Fruit fly (Drosophila melanogaster): ENCODE measurements around the gene MED11.

The MED11 gene

DNA sequence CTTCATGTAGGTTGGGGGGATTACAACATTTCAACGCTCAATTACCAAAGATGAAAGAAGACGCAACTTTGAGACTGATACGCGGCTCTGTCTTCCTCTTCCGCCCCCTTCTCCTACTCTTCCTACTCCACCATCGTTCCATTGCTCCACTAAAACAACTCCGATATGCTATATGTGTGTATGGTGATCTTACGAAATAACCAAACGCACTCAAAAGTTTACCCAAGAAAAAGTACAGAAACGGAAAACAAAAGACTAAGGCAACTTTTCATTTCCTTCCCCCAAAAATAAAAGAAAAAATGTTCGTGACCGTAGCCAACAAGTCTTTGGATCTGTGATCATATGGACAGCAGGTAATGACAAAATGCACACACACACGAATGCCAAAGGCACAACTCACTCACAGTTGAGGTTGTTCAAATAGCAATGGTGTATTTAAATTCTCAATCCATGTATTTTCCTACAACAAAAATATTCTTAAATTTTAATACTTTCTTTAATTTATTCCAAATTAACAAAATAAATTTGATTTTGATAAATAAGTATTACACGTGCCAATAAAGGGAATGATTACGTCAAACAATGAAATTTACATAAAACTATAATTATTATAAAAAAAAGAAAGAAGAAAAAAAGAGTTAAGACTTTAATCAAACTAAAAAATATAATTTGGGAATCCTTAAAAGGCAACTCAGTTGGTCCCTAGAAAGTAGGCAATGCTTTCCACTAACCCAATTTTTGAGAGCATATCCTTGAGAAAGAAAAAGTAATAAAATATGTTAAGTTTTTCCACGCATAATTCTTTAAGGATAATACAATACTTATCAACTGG, 22.5 kb downstream of the MED11 start (continued):
- TF ChIP-seq Atf-2 (GFP tag; optimal IDR thresholded peaks at IDR 0.05) = no peak
- TF ChIP-seq z (GFP tag; IDR thresholded peaks at IDR 0.05) = peak; percentile 82

DNA sequence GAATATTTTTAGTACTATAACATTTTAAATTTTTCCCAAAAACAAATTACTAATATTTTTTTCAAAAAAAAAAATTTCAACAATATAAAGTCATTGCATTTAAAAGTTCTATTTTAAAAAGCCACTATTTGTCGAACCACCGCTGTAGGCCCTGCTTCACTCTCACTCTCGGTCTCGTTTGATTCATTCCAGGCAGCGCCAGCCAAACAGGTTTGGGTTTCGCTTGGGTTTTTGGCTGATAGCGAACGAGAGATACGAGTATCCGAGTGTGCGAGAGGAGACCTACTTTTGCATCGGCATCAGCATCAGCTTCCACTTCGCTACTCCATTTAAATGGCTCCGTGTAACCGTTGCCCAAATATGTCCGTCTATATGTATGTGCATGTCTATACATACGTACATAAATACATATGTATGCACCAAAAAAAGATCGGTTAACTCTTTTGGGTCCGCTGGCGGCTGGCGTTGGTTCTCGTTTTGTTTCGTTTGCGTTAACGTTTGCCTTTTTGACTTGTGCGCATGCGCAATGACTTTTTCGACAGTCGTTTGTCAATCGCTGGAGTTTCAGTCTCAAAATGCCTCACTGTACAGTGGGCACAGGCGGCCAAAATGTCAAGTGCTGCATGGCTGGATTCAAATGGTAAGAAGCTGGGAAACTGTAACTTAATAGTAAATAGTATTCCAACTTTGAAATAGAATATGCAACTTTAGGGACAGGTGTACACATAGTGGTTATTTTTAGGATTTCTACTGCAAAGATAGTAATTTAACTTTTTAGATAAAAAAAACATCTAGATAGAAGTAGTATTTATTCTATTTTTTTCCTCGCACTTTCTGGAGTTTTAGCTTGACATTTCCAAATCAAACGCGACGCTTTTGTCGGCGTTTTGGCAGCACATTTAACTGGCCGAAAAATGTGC, 23.4 kb downstream of the MED11 start:
- TF ChIP-seq Scr (GFP tag; IDR thresholded peaks at IDR 0.05; ENCODE audit: partially characterized antibody) (no peak), GATAe (GFP tag; conservative IDR thresholded peaks at IDR 0.05) (no peak), MTF-1 (GFP tag; optimal IDR thresholded peaks at IDR 0.05; ENCODE audit: borderline replicate concordance) (peak; percentile 9), CG4360 (GFP tag; IDR thresholded peaks at IDR 0.05) (0 out of 2 replicates have a peak, but pooled peaks have one; percentile 6), ranshi (GFP tag; IDR thresholded peaks at IDR 0.05) (0 out of 2 replicates have a peak, but pooled peaks have one; percentile 58), CG30020 (tag; optimal IDR thresholded peaks at IDR 0.05) (no peak), zfh1 (GFP tag; IDR thresholded peaks at IDR 0.05) (peak; percentile 67; the same call in 2 of the 3 replicates), CG31365 (tag; optimal IDR thresholded peaks at IDR 0.05) (no peak), CG2678 (tag; optimal IDR thresholded peaks at IDR 0.05) (peak; percentile 89), CG15601 (tag; optimal IDR thresholded peaks at IDR 0.05) (peak; percentile 12), da (GFP tag; optimal IDR thresholded peaks at IDR 0.05) (no peak), CG2889 (GFP tag; IDR thresholded peaks at IDR 0.05) (peak; percentile 59; the same call in 1 of the 3 replicates), az2 (GFP tag; optimal IDR thresholded peaks at IDR 0.05) (peak; percentile 73), Dip3 (GFP tag; optimal IDR thresholded peaks at IDR 0.05) (peak; percentile 19), hth (optimal IDR thresholded peaks at IDR 0.05) (no peak), gsb-n (tag; optimal IDR thresholded peaks at IDR 0.05) (peak; percentile 1), kah (GFP tag; optimal IDR thresholded peaks at IDR 0.05) (peak; percentile 29), Trl (optimal IDR thresholded peaks at IDR 0.05) (peak in 1 of 2 experiments; percentile 6), Trl (GFP tag; optimal IDR thresholded peaks at IDR 0.05) (no peak), wek (GFP tag; optimal IDR thresholded peaks at IDR 0.05) (no peak), zen (tag; optimal IDR thresholded peaks at IDR 0.05) (no peak), CG4282 (GFP tag; optimal IDR thresholded peaks at IDR 0.05) (no peak), CG32767 (GFP tag; IDR thresholded peaks at IDR 0.05) (peak; percentile 67; the same call in 1 of the 2 replicates), Dfd (GFP tag; optimal IDR thresholded peaks at IDR 0.05) (no peak), CG10267 (tag; optimal IDR thresholded peaks at IDR 0.05) (peak; percentile 42), CG11456 (GFP tag; IDR thresholded peaks at IDR 0.05) (0 out of 3 replicates have a peak, but pooled peaks have one; percentile 45), CG9727 (GFP tag; optimal IDR thresholded peaks at IDR 0.05) (peak; percentile 45), CG6654 (GFP tag; optimal IDR thresholded peaks at IDR 0.05) (no peak), bowl (GFP tag; IDR thresholded peaks at IDR 0.05) (peak; percentile 54; the same call in 1 of the 2 replicates), dati (GFP tag; IDR thresholded peaks at IDR 0.05) (no peak), Kr (GFP tag; optimal IDR thresholded peaks at IDR 0.05) (no peak), lola (GFP tag; optimal IDR thresholded peaks at IDR 0.05) (no peak), CG8281 (tag; optimal IDR thresholded peaks at IDR 0.05) (no peak), caup (GFP tag; optimal IDR thresholded peaks at IDR 0.05; ENCODE audit: severe bottlenecking) (peak; percentile 46), CG11398 (GFP tag; optimal IDR thresholded peaks at IDR 0.05) (peak; percentile 49), Xbp1 (GFP tag; optimal IDR thresholded peaks at IDR 0.05) (peak; percentile 75), Sox100B (GFP tag; optimal IDR thresholded peaks at IDR 0.05) (peak; percentile 91), CG17359 (tag; optimal IDR thresholded peaks at IDR 0.05) (peak; percentile 85), CG4820 (GFP tag; optimal IDR thresholded peaks at IDR 0.05) (peak; percentile 49), CG16863 (GFP tag; optimal IDR thresholded peaks at IDR 0.05) (peak; percentile 38), mam (GFP tag; optimal IDR thresholded peaks at IDR 0.05) (peak; percentile 33), Opbp (GFP tag; IDR thresholded peaks at IDR 0.05; ENCODE audit: partially characterized antibody) (no peak), CG17328 (GFP tag; IDR thresholded peaks at IDR 0.05) (peak; percentile 33; the same call in 1 of the 2 replicates)
